Fruit fly (Drosophila melanogaster): ENCODE measurements around the gene CG9393.
A peak's percentile ranks its signal among the peaks of the same experiment; 100 is the strongest.

CG9393 gene

dm6 chr3R:9594251-9594581 lies 30.7 kb upstream of the CG9393 start:
- no peak for TF ChIP-seq CG17801 (GFP tag; optimal IDR thresholded peaks at IDR 0.05; ENCODE audit: partially characterized antibody)

- TF ChIP-seq CG17801 (GFP tag; optimal IDR thresholded peaks at IDR 0.05; ENCODE audit: partially characterized antibody): peak; percentile 80
Measured at dm6 chr3R:9593408-9594250, 30.2 kb upstream of the CG9393 start.

dm6 chr3R:9591769-9592388 lies 28.4 kb upstream of the CG9393 start:
- no peak for TF ChIP-seq CG17801 (GFP tag; optimal IDR thresholded peaks at IDR 0.05; ENCODE audit: partially characterized antibody)

DNA sequence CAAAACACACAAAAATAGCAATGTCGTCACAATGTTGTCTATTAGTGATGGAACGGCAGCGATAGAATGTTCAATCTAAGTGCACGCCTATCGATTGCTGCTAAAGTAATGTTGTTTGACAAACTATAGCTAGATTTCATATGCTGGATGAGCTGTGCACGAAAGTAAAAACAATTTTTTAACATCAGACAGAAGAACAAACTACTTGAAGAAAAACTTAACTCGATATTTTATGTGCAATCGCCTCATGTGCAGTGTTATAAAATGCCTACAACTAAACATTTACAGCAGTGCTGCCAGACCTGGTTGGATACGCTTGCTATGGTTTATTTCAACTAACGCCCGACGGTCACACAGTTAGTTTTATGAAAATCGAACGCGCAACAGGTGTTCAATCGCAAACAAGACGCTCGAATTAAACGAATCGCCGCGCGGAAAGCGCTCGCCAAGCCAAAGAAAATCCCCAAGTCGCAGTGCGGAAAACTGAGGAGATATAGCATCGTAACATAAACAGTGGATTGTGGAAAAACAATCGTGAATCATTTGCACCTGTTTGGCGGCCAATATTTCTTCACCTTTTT lies 27.6 kb upstream of the CG9393 start, which contains the start of the genes bocks and CG8312:
Gene bocks, minus strand, starts transcription at position 51 of the 581 bp plus-strand sequence.
Gene CG8312, plus strand, starts transcription at position 358 of the 581 bp plus-strand sequence.
- TF ChIP-seq CG17801 (GFP tag; optimal IDR thresholded peaks at IDR 0.05; ENCODE audit: partially characterized antibody): peak; percentile 40

DNA sequence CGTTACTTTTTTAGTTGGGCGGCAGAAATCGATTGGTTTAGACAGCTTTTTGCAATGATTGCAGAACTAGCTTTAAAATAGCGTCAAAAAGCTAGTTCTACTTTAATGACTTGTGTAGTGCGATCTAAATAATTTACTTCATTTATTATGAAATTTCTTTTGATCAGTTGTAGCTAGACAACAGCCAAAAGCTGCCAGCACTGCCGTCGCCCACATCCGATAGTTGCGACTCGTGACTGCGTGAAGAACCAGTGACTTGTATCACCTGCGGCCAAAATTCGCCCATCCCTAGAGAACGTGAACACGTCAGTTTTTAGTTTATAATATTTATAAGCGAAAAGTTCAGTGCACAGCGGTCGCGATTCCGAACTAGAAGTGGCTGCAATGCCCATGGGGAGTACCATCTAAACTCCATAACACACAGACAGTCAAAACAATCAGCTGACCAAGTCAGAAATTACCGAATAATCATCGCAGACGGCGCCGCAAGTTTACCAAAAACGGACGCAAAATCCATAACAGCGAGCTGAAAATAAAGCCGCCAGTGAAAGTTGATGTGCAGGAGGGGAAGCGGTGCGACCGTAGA lies 23.3 kb upstream of the CG9393 start, which contains the start of gene P58IPK:
Gene P58IPK, plus strand, starts transcription at position 280 of the 586 bp plus-strand sequence.
- TF ChIP-seq CG17801 (GFP tag; optimal IDR thresholded peaks at IDR 0.05; ENCODE audit: partially characterized antibody): peak; percentile 36

DNA sequence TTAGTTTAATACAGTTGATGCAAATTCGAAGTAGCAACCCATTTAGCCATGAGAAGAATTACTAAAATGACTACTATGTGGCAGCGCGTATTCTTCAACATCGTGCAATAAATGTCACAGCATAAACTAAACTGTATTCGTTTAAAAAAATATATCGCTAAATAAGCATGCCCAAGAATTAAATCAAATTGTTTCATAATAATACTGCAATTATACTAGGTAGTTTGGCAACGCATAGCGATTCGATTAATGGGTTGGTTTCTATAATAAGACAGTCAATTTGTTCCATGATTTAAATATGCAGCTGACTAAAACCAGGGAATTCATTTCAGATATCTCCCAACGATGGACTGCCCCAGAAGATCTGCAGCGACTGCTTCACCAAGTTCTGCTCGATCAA lies 19.6 kb upstream of the CG9393 start, which contains the start of gene CG33654:
Gene CG33654, minus strand, starts transcription at position 101 of the 400 bp plus-strand sequence.
- TF ChIP-seq CG17801 (GFP tag; optimal IDR thresholded peaks at IDR 0.05; ENCODE audit: partially characterized antibody): no peak

DNA sequence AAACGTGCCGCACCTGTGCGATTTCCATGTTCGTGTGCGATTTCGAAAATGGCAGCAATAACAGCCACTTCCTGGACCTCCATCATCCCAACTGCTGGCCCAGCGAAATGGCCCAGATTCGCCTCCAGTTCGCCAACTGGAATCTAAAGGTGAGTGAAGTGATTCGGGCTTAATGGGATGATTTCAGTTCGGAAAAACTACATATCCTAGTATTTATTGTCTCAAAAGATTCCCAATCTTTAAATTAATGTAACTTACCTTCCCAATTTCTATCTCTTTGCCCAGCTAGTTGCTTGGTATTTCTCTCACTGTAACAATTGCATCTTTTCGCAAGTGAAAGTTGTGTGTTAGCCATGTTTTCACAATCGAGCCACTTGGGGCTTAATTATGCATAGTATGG lies 18.5 kb upstream of the CG9393 start:
- TF ChIP-seq CG17801 (GFP tag; optimal IDR thresholded peaks at IDR 0.05; ENCODE audit: partially characterized antibody): no peak

DNA sequence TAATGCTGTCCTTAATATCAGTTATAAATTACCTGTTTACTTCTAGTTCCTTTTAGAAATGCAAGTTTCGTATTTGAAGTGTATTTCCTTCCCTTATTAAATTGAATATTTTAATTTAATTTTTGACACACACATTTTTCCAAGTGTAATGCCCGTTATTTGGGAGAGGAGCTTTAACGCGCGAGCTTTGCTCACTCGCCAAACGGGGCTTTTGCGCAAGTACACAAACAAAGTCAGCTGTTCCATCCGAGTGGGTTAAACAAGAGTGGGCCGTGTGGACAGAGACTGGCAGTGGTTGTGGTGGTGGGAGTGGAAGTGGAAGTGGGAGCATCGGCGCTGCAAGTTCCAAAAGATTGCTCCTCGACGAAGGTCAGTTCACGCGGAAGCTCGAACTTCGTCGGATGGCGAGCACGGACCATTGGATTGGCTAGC lies 17.6 kb upstream of the CG9393 start, which contains the start of gene CG8301:
Gene CG8301, plus strand, starts transcription at position 218 of the 432 bp plus-strand sequence.
- peak; percentile 57 for TF ChIP-seq CG17801 (GFP tag; optimal IDR thresholded peaks at IDR 0.05; ENCODE audit: partially characterized antibody)

dm6 chr3R:9577382-9578137 lies 14.1 kb upstream of the CG9393 start, which contains the start of the genes Kap-alpha3 and Son:
Gene Kap-alpha3, minus strand, starts transcription at chr3R:9577733.
Gene Son, plus strand, starts transcription at chr3R:9578042.
- peak; percentile 90 for TF ChIP-seq CG17801 (GFP tag; optimal IDR thresholded peaks at IDR 0.05; ENCODE audit: partially characterized antibody)

DNA sequence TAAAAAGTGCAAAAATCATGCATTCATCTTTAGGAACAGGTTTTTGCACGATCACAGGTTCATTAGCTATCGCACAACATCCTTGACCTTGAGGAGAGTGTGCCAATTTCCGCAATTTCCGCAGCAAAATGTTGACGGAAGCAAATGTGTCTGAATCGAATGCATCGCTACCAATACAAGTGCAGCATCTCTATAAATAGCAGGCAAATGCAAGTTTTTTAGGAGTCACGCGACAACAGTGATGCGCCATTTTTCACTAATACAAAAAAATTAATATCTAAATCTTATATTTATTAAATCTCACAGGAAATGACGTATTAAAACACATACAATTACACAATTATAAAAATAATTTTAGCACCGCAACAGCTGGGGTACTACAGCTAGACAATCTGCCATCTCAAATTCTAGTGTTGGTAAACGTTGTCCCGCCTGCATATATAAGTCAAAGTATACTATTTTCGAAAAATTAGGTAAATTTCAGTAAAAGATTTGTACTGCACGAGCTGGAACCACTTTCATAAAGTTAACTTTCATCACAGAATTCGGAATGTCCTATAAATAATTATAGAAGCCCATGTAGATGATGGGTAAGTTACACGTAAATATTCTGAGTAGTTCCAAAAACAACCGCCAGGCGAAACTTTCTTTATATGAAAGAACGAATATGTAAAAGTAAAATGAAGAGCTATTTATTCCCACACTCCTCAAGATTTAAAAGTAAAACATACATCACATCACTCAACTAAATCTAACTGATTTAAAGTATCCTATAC lies 10.5 kb upstream of the CG9393 start, which contains the start of gene CG9399:
Gene CG9399, minus strand, starts transcription at position 400 of the 776 bp plus-strand sequence.
- peak; percentile 96 for TF ChIP-seq CG17801 (GFP tag; optimal IDR thresholded peaks at IDR 0.05; ENCODE audit: partially characterized antibody)

DNA sequence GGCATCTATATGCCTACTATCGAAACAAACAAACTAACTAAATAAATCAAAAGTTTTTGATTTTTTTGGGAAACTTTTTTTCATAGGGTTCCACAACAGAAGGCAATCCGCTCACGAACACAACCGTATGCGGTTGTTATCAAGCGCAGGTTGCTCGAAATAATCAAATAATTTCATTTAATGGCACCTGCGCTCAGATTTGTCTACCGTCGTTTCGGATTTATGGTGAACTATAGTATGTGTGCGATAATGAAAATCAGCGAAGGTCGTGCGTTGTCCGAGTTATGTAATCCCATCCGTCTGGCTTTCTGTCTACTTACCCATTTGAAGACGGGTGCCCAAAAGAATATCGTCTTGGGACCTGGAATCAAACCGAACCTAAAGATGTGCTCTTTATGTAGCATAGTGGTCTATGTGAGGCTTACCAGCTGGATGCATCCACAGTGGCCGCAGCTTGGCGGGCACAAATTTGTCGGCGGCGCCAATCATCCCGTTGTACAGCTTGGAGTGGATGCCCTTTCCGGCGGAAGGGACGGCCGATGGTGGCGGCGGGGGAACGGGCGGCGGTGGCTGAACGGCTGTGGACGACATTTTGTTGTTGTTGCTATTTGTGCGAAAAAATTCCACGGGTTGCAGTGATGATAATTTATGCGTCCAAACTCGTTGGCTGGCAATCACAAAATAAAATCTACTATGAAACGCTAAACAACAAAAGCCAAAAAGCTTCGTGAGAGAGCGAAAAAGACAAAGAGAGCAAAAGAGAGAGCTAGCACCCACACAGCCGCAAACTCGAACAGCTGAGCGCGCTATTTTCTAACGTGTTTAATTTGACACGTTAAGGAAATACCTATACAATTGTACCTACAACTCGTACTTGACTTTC lies 9.7 kb upstream of the CG9393 start:
- TF ChIP-seq CG17801 (GFP tag; optimal IDR thresholded peaks at IDR 0.05; ENCODE audit: partially characterized antibody): no peak

- TF ChIP-seq CG17801 (GFP tag; optimal IDR thresholded peaks at IDR 0.05; ENCODE audit: partially characterized antibody): no peak
Measured at dm6 chr3R:9571523-9571922, 8.1 kb upstream of the CG9393 start, which contains the start of gene CG9396. Gene CG9396, minus strand, starts transcription at chr3R:9571623.

All from ovary, adult (tissue).